Fruit fly (Drosophila melanogaster): ENCODE data around the gene CG46306.

The CG46306 gene

dm6 chrX:16834259-16834658 lies 1.1 kb downstream of the CG46306 start (continued):
- TF ChIP-seq CTCF (GFP tag; optimal IDR thresholded peaks at IDR 0.05) (no peak), klu (GFP tag; IDR thresholded peaks at IDR 0.05) (no peak), CG31441 (GFP tag; IDR thresholded peaks at IDR 0.05) (peak; percentile 54), sd (tag; optimal IDR thresholded peaks at IDR 0.05) (peak; percentile 6), Taf1 (GFP tag; IDR thresholded peaks at IDR 0.05) (no peak), CG9437 (GFP tag; optimal IDR thresholded peaks at IDR 0.05) (peak; percentile 37), tll (GFP tag; optimal IDR thresholded peaks at IDR 0.05) (no peak), CG31388 (GFP tag; optimal IDR thresholded peaks at IDR 0.05) (no peak), cato (GFP tag; optimal IDR thresholded peaks at IDR 0.05; ENCODE audit: borderline replicate concordance) (no peak), ash1 (GFP tag; optimal IDR thresholded peaks at IDR 0.05) (no peak), CG17829 (tag; optimal IDR thresholded peaks at IDR 0.05) (peak; percentile 47), nerfin-1 (tag; optimal IDR thresholded peaks at IDR 0.05) (no peak), zfh1 (GFP tag; IDR thresholded peaks at IDR 0.05) (no peak), Ssrp (tag; optimal IDR thresholded peaks at IDR 0.05) (peak; percentile 55), CG11093 (GFP tag; IDR thresholded peaks at IDR 0.05) (peak; percentile 18; the same call in 1 of the 3 replicates), CG3995 (GFP tag; optimal IDR thresholded peaks at IDR 0.05) (no peak), bowl (GFP tag; IDR thresholded peaks at IDR 0.05) (no peak), CG4404 (GFP tag; IDR thresholded peaks at IDR 0.05) (no peak), schlank (tag; optimal IDR thresholded peaks at IDR 0.05) (no peak), CG9932 (GFP tag; IDR thresholded peaks at IDR 0.05) (0 out of 2 replicates have a peak, but pooled peaks have one; percentile 16), tup (GFP tag; optimal IDR thresholded peaks at IDR 0.05) (no peak), Max (GFP tag; optimal IDR thresholded peaks at IDR 0.05) (no peak), phol (tag; optimal IDR thresholded peaks at IDR 0.05) (peak; percentile 45), CG15696 (tag; optimal IDR thresholded peaks at IDR 0.05) (no peak), ac (GFP tag; optimal IDR thresholded peaks at IDR 0.05) (no peak), CG18262 (tag; optimal IDR thresholded peaks at IDR 0.05) (peak; percentile 69), MBD-R2 (GFP tag; IDR thresholded peaks at IDR 0.05) (no peak), bbx (GFP tag; IDR thresholded peaks at IDR 0.05; ENCODE audit: partially characterized antibody) (no peak), Hr39 (optimal IDR thresholded peaks at IDR 0.05) (no peak), ato (GFP tag; IDR thresholded peaks at IDR 0.05; ENCODE audit: partially characterized antibody) (no peak), CG10654 (GFP tag; optimal IDR thresholded peaks at IDR 0.05) (no peak), CG8281 (tag; optimal IDR thresholded peaks at IDR 0.05) (no peak), al (GFP tag; IDR thresholded peaks at IDR 0.05) (no peak), pita (GFP tag; optimal IDR thresholded peaks at IDR 0.05) (no peak), hbn (GFP tag; IDR thresholded peaks at IDR 0.05; ENCODE audit: partially characterized antibody) (no peak), CG12659 (GFP tag; optimal IDR thresholded peaks at IDR 0.05) (peak; percentile 54), seq (GFP tag; IDR thresholded peaks at IDR 0.05) (0 out of 2 replicates have a peak, but pooled peaks have one; percentile 17), rib (GFP tag; IDR thresholded peaks at IDR 0.05) (no peak), gfzf (GFP tag; optimal IDR thresholded peaks at IDR 0.05) (no peak), CG7271 (tag; optimal IDR thresholded peaks at IDR 0.05) (no peak), otp (GFP tag; IDR thresholded peaks at IDR 0.05) (no peak), pho (GFP tag; optimal IDR thresholded peaks at IDR 0.05) (peak; percentile 23), CG3065 (GFP tag; optimal IDR thresholded peaks at IDR 0.05) (no peak), slou (GFP tag; optimal IDR thresholded peaks at IDR 0.05) (no peak), Tbp (GFP tag; optimal IDR thresholded peaks at IDR 0.05) (no peak), insv (GFP tag; optimal IDR thresholded peaks at IDR 0.05) (no peak), CG12155 (GFP tag; optimal IDR thresholded peaks at IDR 0.05) (no peak), emc (GFP tag; optimal IDR thresholded peaks at IDR 0.05) (no peak), her (GFP tag; optimal IDR thresholded peaks at IDR 0.05) (no peak), ranshi (GFP tag; IDR thresholded peaks at IDR 0.05) (no peak), CG5245 (GFP tag; optimal IDR thresholded peaks at IDR 0.05) (no peak), CG10543 (GFP tag; optimal IDR thresholded peaks at IDR 0.05) (peak; percentile 29), corto (GFP tag; optimal IDR thresholded peaks at IDR 0.05) (no peak)

All from whole organism, embryonic.